Worm (Caenorhabditis elegans) whole organism, late embryonic: ENCODE data around the gene tofu-7.

Experiments
- C08G9.2 ChIP-seq: sonication (generic microtip); optimal IDR thresholded peaks from 2 replicates; lab custom pipeline; 2016; ENCODE audit warnings: mild to moderate bottlenecking, missing genetic modification characterization, moderate library complexity, missing compliant biosample characterization
- F13H6.1 ChIP-seq: sonication (generic microtip); optimal IDR thresholded peaks from 2 replicates; lab custom pipeline; 2016; ENCODE audit warnings: missing genetic modification characterization, missing compliant biosample characterization
- Y22D7AL.16 ChIP-seq: sonication (generic microtip); optimal IDR thresholded peaks from 2 replicates; lab custom pipeline; 2016; ENCODE audit warnings: missing genetic modification characterization, missing compliant biosample characterization
- ahr-1 ChIP-seq: sonication (generic microtip); optimal IDR thresholded peaks from 2 replicates; lab custom pipeline; 2016; ENCODE audit warnings: missing genetic modification characterization, missing compliant biosample characterization
- ama-1 ChIP-seq: fragments of 150-350 bp; optimal IDR thresholded peaks from 2 replicates; lab custom pipeline; 2014
- ceh-14 ChIP-seq: sonication (generic microtip); optimal IDR thresholded peaks from 2 replicates; lab custom pipeline; 2016; ENCODE audit warnings: missing genotype, missing genetic modification characterization, missing compliant biosample characterization
- ceh-18 ChIP-seq: sonication (generic microtip); optimal IDR thresholded peaks from 2 replicates; lab custom pipeline; 2016; ENCODE audit warnings: missing genetic modification characterization, missing compliant biosample characterization
- ceh-19 ChIP-seq: fragments of 200-800 bp; sonication (Bioruptor generic); optimal IDR thresholded peaks from 2 replicates; lab custom pipeline; 2018; ENCODE audit warnings: mild to moderate bottlenecking, missing genetic modification characterization, missing compliant biosample characterization
- ceh-2 ChIP-seq: sonication (generic microtip); optimal IDR thresholded peaks from 2 replicates; lab custom pipeline; 2016; ENCODE audit warnings: missing genotype, missing genetic modification characterization, missing compliant biosample characterization
- ceh-22 ChIP-seq: sonication (generic microtip); optimal IDR thresholded peaks from 2 replicates; lab custom pipeline; 2017; ENCODE audit warnings: missing biosample characterization, missing genetic modification characterization
- ceh-31 ChIP-seq: sonication (generic microtip); optimal IDR thresholded peaks from 2 replicates; lab custom pipeline; 2016; ENCODE audit warnings: missing genetic modification characterization, missing compliant biosample characterization
- ceh-34 ChIP-seq: sonication (generic microtip); optimal IDR thresholded peaks from 2 replicates; lab custom pipeline; 2016; ENCODE audit warnings: mild to moderate bottlenecking, missing genetic modification characterization, missing compliant biosample characterization
- ceh-48 ChIP-seq: sonication (generic microtip); optimal IDR thresholded peaks from 2 replicates; lab custom pipeline; 2016; ENCODE audit warnings: missing genetic modification characterization, inconsistent platforms, missing compliant biosample characterization
- ceh-6 ChIP-seq: fragments of 200-800 bp; sonication (Bioruptor generic); optimal IDR thresholded peaks from 2 replicates; lab custom pipeline; 2018; ENCODE audit warnings: mild to moderate bottlenecking, missing genetic modification characterization, missing compliant biosample characterization
- dmd-4 ChIP-seq: sonication (generic microtip); optimal IDR thresholded peaks from 2 replicates; lab custom pipeline; 2016; ENCODE audit warnings: borderline replicate concordance, missing genetic modification characterization, missing compliant biosample characterization
- elt-2 ChIP-seq: sonication (generic microtip); optimal IDR thresholded peaks from 2 replicates; lab custom pipeline; 2016; ENCODE audit warnings: missing genetic modification reagents, missing genetic modification characterization, missing compliant biosample characterization
- elt-4 ChIP-seq: sonication (generic microtip); optimal IDR thresholded peaks from 2 replicates; lab custom pipeline; 2016; ENCODE audit warnings: missing genetic modification characterization, missing compliant biosample characterization
- ets-4 ChIP-seq: sonication (generic microtip); optimal IDR thresholded peaks from 2 replicates; lab custom pipeline; 2016; ENCODE audit warnings: missing genetic modification characterization, missing compliant biosample characterization
- eyg-1 ChIP-seq: sonication (generic microtip); optimal IDR thresholded peaks from 2 replicates; lab custom pipeline; 2016; ENCODE audit warnings: missing genotype, missing genetic modification characterization, missing compliant biosample characterization
- fax-1 ChIP-seq: sonication (generic microtip); optimal IDR thresholded peaks from 2 replicates; lab custom pipeline; 2016; ENCODE audit warnings: missing genotype, missing genetic modification characterization, missing compliant biosample characterization
- fkh-6 ChIP-seq: sonication (generic microtip); optimal IDR thresholded peaks from 2 replicates; lab custom pipeline; 2016; ENCODE audit warnings: missing genetic modification characterization, missing compliant biosample characterization
- gmeb-2 ChIP-seq: sonication (generic microtip); optimal IDR thresholded peaks from 2 replicates; lab custom pipeline; 2016; ENCODE audit warnings: missing genetic modification characterization, inconsistent platforms, missing compliant biosample characterization
- hlh-15 ChIP-seq: sonication (generic microtip); optimal IDR thresholded peaks from 2 replicates; lab custom pipeline; 2016; ENCODE audit warnings: missing genetic modification characterization, missing compliant biosample characterization
- hlh-30 ChIP-seq: sonication (generic microtip); optimal IDR thresholded peaks from 2 replicates; lab custom pipeline; 2017; ENCODE audit warnings: antibody characterized with exemption, missing genetic modification characterization, missing compliant biosample characterization; ENCODE audit not compliant: insufficient read depth
- hlh-6 ChIP-seq: sonication (generic microtip); optimal IDR thresholded peaks from 2 replicates; lab custom pipeline; 2016; ENCODE audit warnings: missing genotype, missing genetic modification characterization, missing compliant biosample characterization
- hlh-8 ChIP-seq: sonication (generic microtip); optimal IDR thresholded peaks from 2 replicates; lab custom pipeline; 2016; ENCODE audit warnings: missing genotype, missing genetic modification characterization, missing compliant biosample characterization
- madf-2 ChIP-seq: sonication (generic microtip); optimal IDR thresholded peaks from 2 replicates; lab custom pipeline; 2017; ENCODE audit warnings: missing genetic modification characterization, missing compliant biosample characterization
- nfya-1 ChIP-seq: sonication (generic microtip); optimal IDR thresholded peaks from 2 replicates; lab custom pipeline; 2017; ENCODE audit warnings: missing genetic modification characterization, mild to moderate bottlenecking, missing compliant biosample characterization, antibody characterized with exemption, moderate library complexity
- nhr-11 ChIP-seq: fragments of 150-350 bp; optimal IDR thresholded peaks from 2 replicates; lab custom pipeline; 2014; ENCODE audit warnings: missing biosample characterization, missing genetic modification characterization
- npax-4 ChIP-seq: sonication (generic microtip); optimal IDR thresholded peaks from 2 replicates; lab custom pipeline; 2016; ENCODE audit warnings: missing genetic modification characterization, missing compliant biosample characterization
- pag-3 ChIP-seq: sonication (generic microtip); optimal IDR thresholded peaks from 2 replicates; lab custom pipeline; 2016; ENCODE audit warnings: missing compliant biosample characterization, missing genetic modification characterization, borderline replicate concordance
- pat-9 ChIP-seq: fragments of 200-800 bp; sonication (Bioruptor generic); optimal IDR thresholded peaks from 2 replicates; lab custom pipeline; 2018; ENCODE audit warnings: mild to moderate bottlenecking, missing genetic modification characterization, moderate library complexity, missing compliant biosample characterization
- pha-4 ChIP-seq: fragments of 150-350 bp; optimal IDR thresholded peaks from 2 replicates; lab custom pipeline; 2018; ENCODE audit warnings: missing biosample characterization, missing genetic modification reagents, missing genetic modification characterization
- pqm-1 ChIP-seq: sonication (generic microtip); optimal IDR thresholded peaks from 2 replicates; lab custom pipeline; 2016; ENCODE audit warnings: missing genetic modification characterization, missing compliant biosample characterization
- rnt-1 ChIP-seq: sonication (generic microtip); optimal IDR thresholded peaks from 2 replicates; lab custom pipeline; 2016; ENCODE audit warnings: missing genetic modification characterization, missing compliant biosample characterization
- sdc-2 ChIP-seq: sonication (generic microtip); optimal IDR thresholded peaks from 2 replicates; lab custom pipeline; 2016; ENCODE audit warnings: missing genotype, missing genetic modification characterization, missing compliant biosample characterization
- syd-9 ChIP-seq: sonication (generic microtip); optimal IDR thresholded peaks from 2 replicates; lab custom pipeline; 2016; ENCODE audit warnings: mild to moderate bottlenecking, missing genetic modification characterization, moderate library complexity, missing compliant biosample characterization
- tbx-7 ChIP-seq: sonication (generic microtip); optimal IDR thresholded peaks from 2 replicates; lab custom pipeline; 2016; ENCODE audit warnings: missing genotype, missing genetic modification characterization, missing compliant biosample characterization
- ttx-3 ChIP-seq: sonication (generic microtip); optimal IDR thresholded peaks from 2 replicates; lab custom pipeline; 2016; ENCODE audit warnings: missing genetic modification reagents, missing genetic modification characterization, missing compliant biosample characterization
- unc-3 ChIP-seq, 2 experiments: fragments of 200-800 bp in 1 of 2; sonication (Bioruptor generic) in 1 of 2; sonication (generic microtip) in 1 of 2; conservative IDR thresholded peaks in 1 of 2; optimal IDR thresholded peaks in 1 of 2; 2 replicates each; pipeline versions ENCODE4 v1.3.6 to Lab custom; 2016 to 2022; ENCODE audit warnings: missing compliant biosample characterization in 2 of 2, missing genetic modification characterization in 2 of 2, missing genetic modification reagents in 1 of 2
- unc-42 ChIP-seq: sonication (generic microtip); optimal IDR thresholded peaks from 2 replicates; lab custom pipeline; 2016; ENCODE audit warnings: missing genotype, missing genetic modification characterization, missing compliant biosample characterization
- unc-55 ChIP-seq: sonication (generic microtip); optimal IDR thresholded peaks from 2 replicates; lab custom pipeline; 2017; ENCODE audit warnings: missing biosample characterization, missing genetic modification reagents, missing genetic modification characterization
- unc-86 ChIP-seq: sonication (generic microtip); optimal IDR thresholded peaks from 2 replicates; lab custom pipeline; 2016; ENCODE audit warnings: missing genetic modification characterization, missing compliant biosample characterization
- zip-5 ChIP-seq: sonication (generic microtip); optimal IDR thresholded peaks from 2 replicates; lab custom pipeline; 2016; ENCODE audit warnings: missing genetic modification characterization, missing compliant biosample characterization
- ztf-16 ChIP-seq: sonication (generic microtip); optimal IDR thresholded peaks from 2 replicates; lab custom pipeline; 2017; ENCODE audit warnings: missing genetic modification characterization, missing compliant biosample characterization

Gene tofu-7

DNA sequence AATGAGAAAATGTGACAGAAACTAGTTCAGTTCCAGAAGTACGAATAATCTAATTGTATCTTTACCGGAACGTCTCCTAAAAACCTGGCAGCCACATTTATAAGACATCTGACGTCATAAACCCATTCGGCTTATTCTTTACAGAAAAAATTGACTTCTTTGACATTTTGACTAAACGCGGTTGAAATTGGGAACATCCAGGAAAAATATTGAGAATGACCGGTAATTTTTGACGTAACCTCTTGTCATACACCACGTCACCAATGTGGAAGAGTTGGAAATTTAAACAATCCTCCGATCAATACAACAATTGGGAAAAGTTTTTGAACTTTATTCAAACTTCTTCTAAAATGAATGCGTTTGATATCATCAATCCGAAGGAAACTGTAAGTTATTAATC lies 6.2 kb upstream of the tofu-7 start, which contains the start of gene ZK418.2:
Gene ZK418.2 (plus strand): TSS at position 301 of the 400 bp plus-strand sequence.
- TF ChIP-seq pha-4 (tag; lab: Kevin White, UChicago) = no peak
- TF ChIP-seq pqm-1 (tag; lab: Kevin White, UChicago) = no peak
- TF ChIP-seq nhr-11 (tag; lab: Kevin White, UChicago) = no peak
- no peak for TF ChIP-seq fax-1 (tag; lab: Kevin White, UChicago)
- no peak for TF ChIP-seq unc-3 (GFP tag; conservative IDR thresholded peaks at IDR 0.05; lab: Robert Waterston, UW)
- no peak for TF ChIP-seq unc-3 (tag; optimal IDR thresholded peaks at IDR 0.05; lab: Kevin White, UChicago)
- TF ChIP-seq F13H6.1 (tag; lab: Kevin White, UChicago) = no peak
- TF ChIP-seq ceh-6 (GFP tag; lab: Kevin White, UChicago) = no peak
- no peak for TF ChIP-seq ceh-18 (tag; lab: Kevin White, UChicago)
- TF ChIP-seq Y22D7AL.16 (tag; lab: Kevin White, UChicago) = no peak
- TF ChIP-seq dmd-4 (tag; lab: Kevin White, UChicago) = no peak
- TF ChIP-seq ceh-34 (tag; lab: Kevin White, UChicago) = no peak
- no peak for TF ChIP-seq ama-1 (lab: Kevin White, UChicago)
- no peak for TF ChIP-seq hlh-30 (tag; lab: Kevin White, UChicago)
- no peak for TF ChIP-seq elt-2 (tag; lab: Kevin White, UChicago)
- no peak for TF ChIP-seq fkh-6 (tag; lab: Kevin White, UChicago)

- TF ChIP-seq hlh-6 (tag; lab: Kevin White, UChicago) (no peak), hlh-15 (no peak), dmd-4 (tag; lab: Kevin White, UChicago) (no peak), ceh-18 (tag; lab: Kevin White, UChicago) (no peak), zip-5 (tag; lab: Kevin White, UChicago) (no peak), ceh-2 (tag; lab: Kevin White, UChicago) (no peak), unc-55 (GFP tag; lab: Kevin White, UChicago) (no peak), syd-9 (tag; lab: Kevin White, UChicago) (no peak), ceh-22 (tag; lab: Kevin White, UChicago) (no peak), ceh-14 (tag; lab: Kevin White, UChicago) (no peak), unc-86 (no peak), eyg-1 (tag; lab: Kevin White, UChicago) (no peak), unc-3 (GFP tag; conservative IDR thresholded peaks at IDR 0.05; lab: Robert Waterston, UW) (no peak), unc-3 (tag; optimal IDR thresholded peaks at IDR 0.05; lab: Kevin White, UChicago) (no peak)
Observed at ce11 chrIII:7090545-7090944, 5.7 kb upstream of the tofu-7 start, which contains the start of gene ZK418.10. ZK418.10 (minus strand) TSS chrIII:7090692.

DNA sequence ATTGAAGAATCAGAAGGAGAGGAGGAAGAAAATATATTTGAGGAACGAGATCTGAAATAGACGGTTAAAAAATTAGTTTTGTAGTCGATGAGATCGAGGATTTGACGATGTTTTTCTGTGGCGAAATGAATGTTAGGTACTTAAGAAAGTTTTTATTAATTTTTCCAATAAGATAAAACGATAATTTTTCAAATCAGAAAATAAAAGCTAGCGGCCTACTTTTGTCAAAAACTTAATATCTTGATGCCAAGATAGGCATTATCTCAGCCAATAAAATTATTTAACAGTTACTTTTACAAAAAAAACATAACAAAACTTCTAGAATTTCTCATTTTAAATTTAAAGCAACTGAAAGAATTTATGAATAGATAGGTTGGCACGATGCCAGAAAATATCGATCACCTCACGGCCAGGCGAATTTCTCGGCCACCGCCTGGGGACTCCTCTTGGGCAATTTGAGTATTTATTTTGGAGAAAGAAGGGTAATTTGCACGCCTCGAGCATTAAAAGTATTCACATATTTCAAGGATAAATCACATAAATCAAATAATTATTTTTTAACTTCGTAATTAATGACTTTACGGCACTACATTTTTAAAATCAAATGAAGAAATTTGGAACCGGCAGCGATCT lies 3.0 kb upstream of the tofu-7 start, which contains the start of gene fubl-2:
Gene fubl-2 (minus strand): TSS at position 51 of the 633 bp plus-strand sequence.
- TF ChIP-seq fax-1 (tag; lab: Kevin White, UChicago) = peak; percentile 18
- no peak for TF ChIP-seq npax-4 (tag; lab: Kevin White, UChicago)
- TF ChIP-seq ceh-34 (tag; lab: Kevin White, UChicago) = peak; percentile 34
- peak; percentile 16 for TF ChIP-seq unc-42
- TF ChIP-seq fkh-6 (tag; lab: Kevin White, UChicago) = peak; percentile 42
- no peak for TF ChIP-seq unc-86
- no peak for TF ChIP-seq ahr-1 (tag; lab: Kevin White, UChicago)
- TF ChIP-seq nfya-1 (tag; lab: Kevin White, UChicago) = no peak
- TF ChIP-seq elt-2 (tag; lab: Kevin White, UChicago) = peak; percentile 48
- no peak for TF ChIP-seq sdc-2
- peak; percentile 6 for TF ChIP-seq hlh-8 (tag; lab: Kevin White, UChicago)
- TF ChIP-seq ceh-19 (GFP tag; lab: Kevin White, UChicago) = no peak
- no peak for TF ChIP-seq madf-2
- TF ChIP-seq ceh-48 (tag; lab: Kevin White, UChicago) = peak; percentile 73
- TF ChIP-seq zip-5 (tag; lab: Kevin White, UChicago) = peak; percentile 42
- peak; percentile 3 for TF ChIP-seq F13H6.1 (tag; lab: Kevin White, UChicago)
- peak; percentile 79 for TF ChIP-seq ets-4 (tag; lab: Kevin White, UChicago)
- no peak for TF ChIP-seq unc-3 (GFP tag; conservative IDR thresholded peaks at IDR 0.05; lab: Robert Waterston, UW)
- TF ChIP-seq unc-3 (tag; optimal IDR thresholded peaks at IDR 0.05; lab: Kevin White, UChicago) = no peak
- TF ChIP-seq ztf-16 (tag; lab: Kevin White, UChicago) = no peak
- no peak for TF ChIP-seq elt-4 (tag; lab: Kevin White, UChicago)
- peak; percentile 82 for TF ChIP-seq ceh-2 (tag; lab: Kevin White, UChicago)
- peak; percentile 79 for TF ChIP-seq C08G9.2 (tag; lab: Kevin White, UChicago)
- TF ChIP-seq pat-9 = no peak
- TF ChIP-seq nhr-11 (tag; lab: Kevin White, UChicago) = no peak
- no peak for TF ChIP-seq pag-3 (tag; lab: Kevin White, UChicago)
- TF ChIP-seq unc-55 (GFP tag; lab: Kevin White, UChicago) = no peak
- no peak for TF ChIP-seq ttx-3 (tag; lab: Kevin White, UChicago)
- TF ChIP-seq syd-9 (tag; lab: Kevin White, UChicago) = no peak
- peak; percentile 54 for TF ChIP-seq tbx-7
- no peak for TF ChIP-seq pha-4 (tag; lab: Kevin White, UChicago)
- peak; percentile 18 for TF ChIP-seq rnt-1
- TF ChIP-seq gmeb-2 = no peak
- peak; percentile 90 for TF ChIP-seq ceh-31
